Fruit fly (Drosophila melanogaster): ENCODE data around the gene CG31183.
A peak's percentile ranks its signal among the peaks of the same experiment; 100 is the strongest.

Gene CG31183

DNA sequence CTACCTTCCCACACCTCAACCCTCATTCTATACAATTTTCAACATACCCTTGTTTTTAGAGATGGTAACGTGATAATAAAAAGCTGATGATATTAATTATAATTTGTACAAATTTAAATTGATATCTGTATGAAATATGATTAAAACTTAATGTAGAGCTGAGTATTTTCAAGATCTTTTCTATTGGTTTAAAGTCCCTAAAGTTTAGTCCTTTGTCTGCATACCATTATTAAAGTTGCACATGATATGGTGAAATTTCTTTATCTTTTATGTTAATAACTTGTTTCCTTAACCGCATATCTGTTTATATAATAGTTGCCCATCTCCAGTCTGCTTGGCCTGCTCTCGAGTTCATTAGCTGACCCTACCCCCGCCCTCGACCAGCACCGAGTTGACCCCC lies 22.6 kb upstream of the CG31183 start:
- no peak for TF ChIP-seq Dif (GFP tag; optimal IDR thresholded peaks at IDR 0.05; ENCODE audit: partially characterized antibody)
- no peak for TF ChIP-seq pan (optimal IDR thresholded peaks at IDR 0.05)
- TF ChIP-seq HLH106 (tag; optimal IDR thresholded peaks at IDR 0.05) = peak; percentile 25
- TF ChIP-seq OdsH (GFP tag; optimal IDR thresholded peaks at IDR 0.05) = peak; percentile 18
- TF ChIP-seq fru (GFP tag; optimal IDR thresholded peaks at IDR 0.05) = peak; percentile 15
- TF ChIP-seq Hr78 (GFP tag; optimal IDR thresholded peaks at IDR 0.05) = no peak
- TF ChIP-seq foxo (GFP tag; optimal IDR thresholded peaks at IDR 0.05) = peak in 1 of 2 experiments; percentile 39
- peak; percentile 20 for TF ChIP-seq Sp1 (GFP tag; optimal IDR thresholded peaks at IDR 0.05)
- peak; percentile 7 for TF ChIP-seq rgr (GFP tag; optimal IDR thresholded peaks at IDR 0.05)
- peak; percentile 25 for TF ChIP-seq h (GFP tag; optimal IDR thresholded peaks at IDR 0.05)

DNA sequence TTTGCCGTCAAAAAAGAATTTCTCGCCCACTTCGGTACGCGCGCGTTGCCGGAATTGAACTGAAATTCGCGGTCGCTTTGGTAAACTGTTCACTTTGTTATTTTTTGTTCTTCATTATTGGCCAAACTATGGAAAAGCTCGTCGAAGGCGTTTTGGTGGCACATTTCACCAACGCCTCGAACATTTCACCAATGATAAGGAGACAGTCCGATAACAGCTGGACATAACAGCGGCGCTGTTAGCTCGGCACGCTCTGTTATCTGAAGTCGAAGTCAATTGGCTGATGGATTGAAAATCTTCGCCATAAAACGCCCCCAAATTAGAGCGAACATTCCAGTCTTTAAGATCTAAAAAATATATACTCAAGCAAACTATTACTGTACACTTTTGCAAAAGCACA lies 20.2 kb upstream of the CG31183 start, which contains the start of gene CG14877:
Gene CG14877, minus strand, starts transcription at position 101 of the 400 bp plus-strand sequence.
- peak; percentile 71 for TF ChIP-seq rgr (GFP tag; optimal IDR thresholded peaks at IDR 0.05)
- TF ChIP-seq tai (GFP tag; optimal IDR thresholded peaks at IDR 0.05) = no peak

DNA sequence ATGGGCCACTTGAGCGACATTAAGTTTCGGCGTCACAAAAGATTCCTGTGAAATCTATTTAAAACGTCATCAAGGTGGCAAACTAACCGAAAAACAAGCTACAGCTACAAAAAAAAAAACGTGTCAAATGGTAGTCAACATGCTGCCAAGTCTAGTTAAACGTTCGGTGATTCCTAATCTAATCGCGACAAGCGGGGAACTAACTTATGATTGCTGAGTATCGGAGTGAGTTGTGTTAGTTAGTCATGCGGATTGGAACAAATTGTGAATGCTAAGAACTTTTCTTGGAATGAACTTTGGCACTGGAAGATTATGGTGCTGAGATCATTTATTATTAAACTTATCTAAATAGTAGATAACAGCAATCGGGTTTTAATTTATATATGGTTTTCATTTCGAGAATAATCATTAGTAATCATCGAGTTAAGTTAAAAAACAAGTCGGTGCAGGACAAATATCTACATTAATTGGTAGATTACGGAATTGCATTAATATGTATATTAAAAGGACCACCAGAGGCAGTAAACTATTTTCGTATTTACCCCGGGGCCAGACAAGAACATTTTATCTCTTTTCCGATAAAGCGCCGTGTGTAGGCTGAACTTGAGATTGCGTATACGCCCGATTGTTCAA lies 15.6 kb upstream of the CG31183 start:
- TF ChIP-seq Sp1 (GFP tag; optimal IDR thresholded peaks at IDR 0.05) (no peak), Dfd (GFP tag; optimal IDR thresholded peaks at IDR 0.05) (no peak), dmrt93B (GFP tag; optimal IDR thresholded peaks at IDR 0.05) (no peak), foxo (GFP tag; optimal IDR thresholded peaks at IDR 0.05) (no peak), rgr (GFP tag; optimal IDR thresholded peaks at IDR 0.05) (no peak), woc (GFP tag; optimal IDR thresholded peaks at IDR 0.05) (no peak), Vsx2 (GFP tag; optimal IDR thresholded peaks at IDR 0.05; ENCODE audit: partially characterized antibody) (no peak), Hr83 (GFP tag; optimal IDR thresholded peaks at IDR 0.05; ENCODE audit: poor library complexity, severe bottlenecking) (no peak), Hnf4 (GFP tag; optimal IDR thresholded peaks at IDR 0.05) (no peak), Abd-B (GFP tag; optimal IDR thresholded peaks at IDR 0.05) (no peak), CG9705 (GFP tag; optimal IDR thresholded peaks at IDR 0.05) (no peak), ey (GFP tag; optimal IDR thresholded peaks at IDR 0.05) (no peak)

DNA sequence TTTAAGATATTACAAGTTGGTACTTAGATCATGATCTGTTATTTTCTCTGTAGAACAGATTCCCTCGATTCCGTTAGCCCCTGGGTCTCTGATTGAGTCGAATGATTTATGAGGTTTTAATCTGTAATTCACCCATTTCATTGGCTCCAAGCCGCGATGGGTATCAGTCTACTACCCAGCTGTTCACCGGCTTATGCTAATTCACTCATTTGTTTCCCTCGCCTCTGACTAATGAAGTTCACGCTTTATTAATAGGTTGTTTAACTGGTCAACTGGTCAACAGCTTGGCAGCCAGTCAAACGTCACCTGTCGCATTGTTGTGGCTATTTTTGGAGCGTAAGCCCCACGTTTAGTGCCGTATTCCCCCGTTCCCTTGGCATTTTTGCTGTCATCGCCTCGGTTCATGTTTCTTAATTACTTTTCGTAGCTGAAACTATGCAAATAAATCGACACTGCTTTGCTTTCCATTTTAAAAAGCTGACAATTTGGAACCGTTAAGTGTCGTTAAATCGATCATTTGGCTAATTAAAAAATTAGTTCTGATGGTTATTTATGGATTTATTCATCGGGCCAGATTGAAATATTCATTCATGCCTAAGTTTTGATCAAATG lies 2.8 kb downstream of the CG31183 start:
- TF ChIP-seq dl (GFP tag; optimal IDR thresholded peaks at IDR 0.05; ENCODE audit: insufficient read depth in 1 of 2, partially characterized antibody in 2 of 2) (no peak), CG9705 (GFP tag; optimal IDR thresholded peaks at IDR 0.05) (no peak), HLH106 (tag; optimal IDR thresholded peaks at IDR 0.05) (no peak), woc (GFP tag; optimal IDR thresholded peaks at IDR 0.05) (no peak), GATAd (GFP tag; optimal IDR thresholded peaks at IDR 0.05) (no peak), Mio (GFP tag; optimal IDR thresholded peaks at IDR 0.05) (no peak), tai (GFP tag; optimal IDR thresholded peaks at IDR 0.05) (no peak), OdsH (GFP tag; optimal IDR thresholded peaks at IDR 0.05) (no peak), N (GFP tag; optimal IDR thresholded peaks at IDR 0.05) (no peak), ey (GFP tag; optimal IDR thresholded peaks at IDR 0.05) (no peak), dmrt93B (GFP tag; optimal IDR thresholded peaks at IDR 0.05) (no peak)

DNA sequence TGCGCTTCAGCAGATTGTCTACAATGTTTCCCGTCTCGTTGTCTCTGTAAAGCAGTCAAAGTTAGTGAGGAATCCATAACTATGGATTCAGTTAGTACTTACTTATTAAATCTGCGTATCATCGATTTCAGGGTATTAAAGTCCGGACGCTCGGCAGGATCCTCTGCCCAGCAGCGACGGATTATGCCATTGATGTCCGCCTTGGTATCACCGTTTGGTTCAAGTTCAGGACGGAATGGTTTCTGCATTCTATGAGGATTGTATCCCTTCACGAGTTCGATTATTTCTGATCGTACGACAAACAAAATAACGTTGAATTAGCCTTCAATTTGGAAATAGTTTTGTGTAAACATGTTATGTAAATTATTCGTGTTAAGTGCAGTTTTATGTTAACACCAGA lies 15.8 kb downstream of the CG31183 start, which contains the start of gene CG9632:
Gene CG9632, plus strand, starts transcription at position 301 of the 400 bp plus-strand sequence.
- no peak for TF ChIP-seq sv (GFP tag; optimal IDR thresholded peaks at IDR 0.05)

DNA sequence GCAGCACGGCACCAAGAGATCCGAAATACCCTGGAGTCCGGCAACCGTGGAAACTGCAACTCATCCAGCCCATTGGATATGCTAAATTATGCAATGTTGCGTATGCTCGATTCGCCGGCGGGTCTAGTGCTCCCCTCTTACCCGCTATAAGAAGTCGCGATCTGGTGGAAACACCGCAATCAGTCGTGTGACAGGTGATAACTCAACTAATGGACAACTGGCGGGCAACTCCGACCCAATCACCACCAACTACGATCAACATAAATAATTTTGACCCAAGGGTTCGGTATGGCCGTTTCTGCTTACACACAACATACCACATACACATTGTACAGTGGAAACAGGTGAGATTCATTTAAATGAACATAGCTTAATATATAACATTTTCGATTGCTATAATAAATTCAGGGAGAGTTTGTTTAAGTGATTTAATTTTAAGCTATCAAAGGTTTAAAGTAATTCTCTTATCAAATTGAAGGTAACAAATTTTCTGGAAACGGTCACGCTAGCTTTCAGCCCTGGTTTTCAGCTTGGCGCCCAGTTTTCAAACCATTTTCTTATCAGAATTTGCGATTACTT lies 18.5 kb downstream of the CG31183 start, which contains the start of gene Hmt-1:
Gene Hmt-1, minus strand, starts transcription at position 282 of the 579 bp plus-strand sequence.
- TF ChIP-seq Sp1 (GFP tag; optimal IDR thresholded peaks at IDR 0.05) = no peak
- TF ChIP-seq CrebA (GFP tag; optimal IDR thresholded peaks at IDR 0.05; ENCODE audit: borderline replicate concordance) = no peak
- peak; percentile 78 for TF ChIP-seq GATAd (GFP tag; optimal IDR thresholded peaks at IDR 0.05)
- peak; percentile 13 for TF ChIP-seq N (GFP tag; optimal IDR thresholded peaks at IDR 0.05)
- TF ChIP-seq Rel (GFP tag; optimal IDR thresholded peaks at IDR 0.05) = no peak
- TF ChIP-seq Rel (tag; optimal IDR thresholded peaks at IDR 0.05) = peak; percentile 10

All from whole organism, wandering third instar larva.